Worm (Caenorhabditis elegans): ENCODE measurements around the gene sand-1.

DNA sequence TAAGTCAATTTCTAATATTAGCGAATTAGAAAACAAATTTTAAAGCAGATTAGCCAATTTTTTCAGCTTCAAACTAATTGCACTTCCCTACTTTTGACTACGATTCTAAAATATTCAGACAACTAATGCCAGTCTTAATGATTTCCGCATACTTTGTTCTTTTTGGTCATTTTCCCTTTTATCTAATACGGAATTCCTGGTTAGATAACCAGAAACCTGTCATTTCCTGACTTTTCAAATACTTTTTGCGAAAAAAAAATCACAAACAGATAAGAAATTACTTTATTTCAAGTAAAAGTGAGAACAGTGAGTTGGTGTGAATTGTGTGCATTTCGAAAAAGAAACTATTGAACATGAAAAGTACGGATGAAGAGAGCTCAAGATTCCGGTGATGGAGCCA, 13.5 kb downstream of the sand-1 start:
- TF ChIP-seq lin-39 (tag; optimal IDR thresholded peaks at IDR 0.05) (no peak), ceh-82 (tag; optimal IDR thresholded peaks at IDR 0.05) (no peak), mdl-1 (tag; optimal IDR thresholded peaks at IDR 0.05) (no peak), nhr-237 (tag; optimal IDR thresholded peaks at IDR 0.05) (no peak), ZK546.5 (tag; optimal IDR thresholded peaks at IDR 0.05) (no peak), nhr-23 (tag; optimal IDR thresholded peaks at IDR 0.05) (no peak), ztf-11 (tag; optimal IDR thresholded peaks at IDR 0.05) (no peak)
